Worm (Caenorhabditis elegans) whole organism, midembryonic: ENCODE data around the gene T01B11.1.

ENCODE experiments used
- T22C8.4 ChIP-seq: fragments of 200-800 bp; sonication (Bioruptor generic); IDR thresholded peaks from 2 replicates; pipeline ENCODE4 v1.3.6; 2022; ENCODE audit warnings: missing genetic modification characterization, missing compliant biosample characterization
- cog-1 ChIP-seq: sonication (generic microtip); optimal IDR thresholded peaks from 2 replicates; lab custom pipeline; 2016; ENCODE audit warnings: missing genetic modification characterization, missing compliant biosample characterization
- flt-1 ChIP-seq: fragments of 200-800 bp; sonication (Bioruptor generic); IDR thresholded peaks from 2 replicates; pipeline ENCODE4 v1.3.6; 2022; ENCODE audit warnings: missing genetic modification characterization, missing compliant biosample characterization
- klf-2 ChIP-seq: fragments of 200-800 bp; sonication (Bioruptor generic); conservative IDR thresholded peaks from 2 replicates; pipeline ENCODE4 v1.3.6; 2022; ENCODE audit warnings: missing genetic modification reagents, missing genetic modification characterization, missing compliant biosample characterization
- ref-1 ChIP-seq: fragments of 200-800 bp; sonication (Bioruptor generic); conservative IDR thresholded peaks from 2 replicates; pipeline ENCODE4 v1.3.6; 2022; ENCODE audit warnings: missing genetic modification reagents, missing genetic modification characterization, missing compliant biosample characterization
- ztf-23 ChIP-seq: fragments of 200-800 bp; sonication (Bioruptor generic); IDR thresholded peaks from 2 replicates; pipeline ENCODE4 v1.3.6; 2022; ENCODE audit warnings: missing genetic modification reagents, missing genetic modification characterization, missing compliant biosample characterization
- ztf-29 ChIP-seq: fragments of 200-800 bp; sonication (Bioruptor generic); IDR thresholded peaks from 2 replicates; pipeline ENCODE4 v1.3.6; 2022; ENCODE audit warnings: missing genetic modification reagents, missing genetic modification characterization, missing compliant biosample characterization

ce11 chrIV:8431567-8432458 lies 15.2 kb upstream of the T01B11.1 start:
- TF ChIP-seq ztf-29 (GFP tag; lab: Robert Waterston, UW) (peak; percentile 86), ztf-23 (GFP tag; lab: Robert Waterston, UW) (peak; percentile 35; the same call in 1 of the 2 replicates), flt-1 (GFP tag; lab: Robert Waterston, UW) (peak; percentile 83), klf-2 (GFP tag; lab: Robert Waterston, UW) (no peak), T22C8.4 (GFP tag; lab: Robert Waterston, UW) (peak; percentile 86), cog-1 (tag; lab: Kevin White, UChicago) (no peak), ref-1 (no peak)
